Worm (Caenorhabditis elegans) whole organism, L4/young adult: ENCODE measurements around the gene C13A2.12.

ENCODE experiments used
- W03F9.2 ChIP-seq: fragments of 150-350 bp; optimal IDR thresholded peaks from 2 replicates; lab custom pipeline; 2014; ENCODE audit warnings: missing biosample characterization, missing genetic modification characterization
- him-1 ChIP-seq: sonication (generic microtip); optimal IDR thresholded peaks from 2 replicates; lab custom pipeline; 2016; ENCODE audit warnings: missing genotype, missing genetic modification reagents, missing genetic modification characterization, missing compliant biosample characterization

- no peak for TF ChIP-seq W03F9.2 (tag; lab: Kevin White, UChicago)
- no peak for TF ChIP-seq him-1 (tag; lab: Kevin White, UChicago)
Measured at ce11 chrV:7264042-7264441, 5.0 kb downstream of the C13A2.12 start, which contains the start of gene C13A2.9.
